Worm (Caenorhabditis elegans): Measurements from ENCODE around the gene col-90.

col-90 gene

ce11 chrIII:7969121-7969520 is 20.5 kb downstream of the col-90 start, which contains the start of the genes F54H12.8 and F54H12.7:
Gene F54H12.8, minus strand, starts transcription at chrIII:7969221.
Gene F54H12.7, plus strand, starts transcription at chrIII:7969349.
- TF ChIP-seq F13H6.1 (tag; optimal IDR thresholded peaks at IDR 0.05): no peak
- no peak for TF ChIP-seq ceh-34 (tag; optimal IDR thresholded peaks at IDR 0.05)
- TF ChIP-seq nfya-1 (tag; optimal IDR thresholded peaks at IDR 0.05): no peak
- TF ChIP-seq fkh-6 (tag; optimal IDR thresholded peaks at IDR 0.05): no peak

ce11 chrIII:7972061-7972460 is 23.4 kb downstream of the col-90 start, which contains the start of gene F54H12.5:
Gene F54H12.5, minus strand, starts transcription at chrIII:7972161.
- TF ChIP-seq elt-2 (tag; optimal IDR thresholded peaks at IDR 0.05) (no peak), ets-4 (tag; optimal IDR thresholded peaks at IDR 0.05) (no peak), unc-3 (GFP tag; conservative IDR thresholded peaks at IDR 0.05) (no peak), unc-3 (tag; optimal IDR thresholded peaks at IDR 0.05) (no peak), ref-2 (tag; optimal IDR thresholded peaks at IDR 0.05) (no peak), ceh-34 (tag; optimal IDR thresholded peaks at IDR 0.05) (no peak), pax-1 (tag; optimal IDR thresholded peaks at IDR 0.05) (no peak), C38D4.7 (GFP tag; optimal IDR thresholded peaks at IDR 0.05) (no peak), dmd-4 (tag; optimal IDR thresholded peaks at IDR 0.05; ENCODE audit: borderline replicate concordance) (no peak), ceh-48 (tag; optimal IDR thresholded peaks at IDR 0.05) (no peak), F13H6.1 (tag; optimal IDR thresholded peaks at IDR 0.05) (no peak), eyg-1 (tag; optimal IDR thresholded peaks at IDR 0.05) (no peak), pag-3 (tag; optimal IDR thresholded peaks at IDR 0.05; ENCODE audit: borderline replicate concordance) (no peak), elt-4 (tag; optimal IDR thresholded peaks at IDR 0.05) (no peak)

ce11 chrIII:7972687-7973086 is 24.0 kb downstream of the col-90 start:
- TF ChIP-seq pax-1 (tag; optimal IDR thresholded peaks at IDR 0.05) (no peak), unc-42 (tag; optimal IDR thresholded peaks at IDR 0.05) (no peak), pqm-1 (tag; optimal IDR thresholded peaks at IDR 0.05) (no peak), hlh-13 (GFP tag; optimal IDR thresholded peaks at IDR 0.05) (no peak), fkh-10 (GFP tag; optimal IDR thresholded peaks at IDR 0.05) (no peak), lim-6 (tag; optimal IDR thresholded peaks at IDR 0.05) (no peak), ceh-2 (tag; optimal IDR thresholded peaks at IDR 0.05) (no peak), npax-4 (tag; optimal IDR thresholded peaks at IDR 0.05) (no peak), pat-9 (tag; optimal IDR thresholded peaks at IDR 0.05) (no peak), ceh-19 (GFP tag; optimal IDR thresholded peaks at IDR 0.05) (no peak), ztf-16 (tag; optimal IDR thresholded peaks at IDR 0.05) (no peak), ama-1 (optimal IDR thresholded peaks at IDR 0.05) (no peak)

ce11 chrIII:7973201-7973767 is 24.6 kb downstream of the col-90 start, which contains the start of the genes eef-1B.1 and aco-2:
Gene eef-1B.1, minus strand, starts transcription at chrIII:7973386.
Gene aco-2, plus strand, starts transcription at chrIII:7973717.
- TF ChIP-seq zip-5 (tag; optimal IDR thresholded peaks at IDR 0.05) (no peak), pax-1 (tag; optimal IDR thresholded peaks at IDR 0.05) (no peak), odd-2 (tag; optimal IDR thresholded peaks at IDR 0.05) (no peak), dmd-4 (tag; optimal IDR thresholded peaks at IDR 0.05; ENCODE audit: borderline replicate concordance) (no peak), ceh-9 (tag; optimal IDR thresholded peaks at IDR 0.05) (no peak), K02D7.2 (tag; optimal IDR thresholded peaks at IDR 0.05) (no peak), nfya-1 (tag; optimal IDR thresholded peaks at IDR 0.05) (peak; percentile 61), ceh-48 (tag; optimal IDR thresholded peaks at IDR 0.05) (no peak), Y22D7AL.16 (tag; optimal IDR thresholded peaks at IDR 0.05) (no peak), pag-3 (tag; optimal IDR thresholded peaks at IDR 0.05; ENCODE audit: borderline replicate concordance) (no peak), ceh-34 (tag; optimal IDR thresholded peaks at IDR 0.05) (no peak), sox-2 (GFP tag; IDR thresholded peaks at IDR 0.05) (no peak), C08G9.2 (tag; optimal IDR thresholded peaks at IDR 0.05) (no peak), fax-1 (tag; optimal IDR thresholded peaks at IDR 0.05) (no peak), lim-6 (tag; optimal IDR thresholded peaks at IDR 0.05) (no peak), elt-4 (tag; optimal IDR thresholded peaks at IDR 0.05) (no peak), C38D4.7 (GFP tag; optimal IDR thresholded peaks at IDR 0.05) (no peak), hlh-6 (tag; optimal IDR thresholded peaks at IDR 0.05) (no peak), npax-4 (tag; optimal IDR thresholded peaks at IDR 0.05) (no peak), dve-1 (tag; optimal IDR thresholded peaks at IDR 0.05) (peak; percentile 11), ceh-31 (tag; optimal IDR thresholded peaks at IDR 0.05) (peak; percentile 55), pat-9 (tag; optimal IDR thresholded peaks at IDR 0.05) (peak; percentile 29), pqm-1 (tag; optimal IDR thresholded peaks at IDR 0.05) (no peak), tbx-7 (tag; optimal IDR thresholded peaks at IDR 0.05) (no peak), tbx-2 (tag; optimal IDR thresholded peaks at IDR 0.05) (peak; percentile 41), ceh-2 (tag; optimal IDR thresholded peaks at IDR 0.05) (no peak), ceh-30 (tag; optimal IDR thresholded peaks at IDR 0.05) (no peak), syd-9 (tag; optimal IDR thresholded peaks at IDR 0.05) (no peak), eyg-1 (tag; optimal IDR thresholded peaks at IDR 0.05) (no peak), fkh-10 (GFP tag; optimal IDR thresholded peaks at IDR 0.05) (no peak), ztf-16 (tag; optimal IDR thresholded peaks at IDR 0.05) (no peak), unc-55 (GFP tag; optimal IDR thresholded peaks at IDR 0.05) (peak; percentile 3), K09A11.1 (tag; optimal IDR thresholded peaks at IDR 0.05; ENCODE audit: insufficient read depth) (no peak)
